Fruit fly (Drosophila melanogaster): ENCODE measurements around the gene CG17660.

Gene CG17660

dm6 chr2L:1727162-1727825 is 17.1 kb upstream of the CG17660 start:
- no peak for TF ChIP-seq noc (tag; optimal IDR thresholded peaks at IDR 0.05)

dm6 chr2L:1724592-1724940 is 14.3 kb upstream of the CG17660 start:
- TF ChIP-seq noc (tag; optimal IDR thresholded peaks at IDR 0.05): no peak

dm6 chr2L:1723937-1724591 is 13.8 kb upstream of the CG17660 start, which contains the start of gene Rim2:
Gene Rim2, minus strand, starts transcription at chr2L:1724388.
- no peak for TF ChIP-seq noc (tag; optimal IDR thresholded peaks at IDR 0.05)

- TF ChIP-seq noc (tag; optimal IDR thresholded peaks at IDR 0.05): no peak
Observed at dm6 chr2L:1723135-1723936, 13.1 kb upstream of the CG17660 start.

dm6 chr2L:1722260-1722659 is 12.0 kb upstream of the CG17660 start:
- no peak for TF ChIP-seq noc (tag; optimal IDR thresholded peaks at IDR 0.05)

dm6 chr2L:1720846-1721506 is 10.8 kb upstream of the CG17660 start:
- TF ChIP-seq noc (tag; optimal IDR thresholded peaks at IDR 0.05): peak; percentile 51

dm6 chr2L:1719971-1720370 is 9.8 kb upstream of the CG17660 start:
- TF ChIP-seq noc (tag; optimal IDR thresholded peaks at IDR 0.05): peak; percentile 61

- TF ChIP-seq noc (tag; optimal IDR thresholded peaks at IDR 0.05): no peak
Observed at dm6 chr2L:1717247-1717646, 7.0 kb upstream of the CG17660 start.

- TF ChIP-seq noc (tag; optimal IDR thresholded peaks at IDR 0.05): peak; percentile 60
Observed at dm6 chr2L:1715699-1716333, 5.6 kb upstream of the CG17660 start, which contains the start of gene frtz. Gene frtz, minus strand, starts transcription at chr2L:1715851.

dm6 chr2L:1709316-1709715 is 905 bp downstream of the CG17660 start:
- TF ChIP-seq noc (tag; optimal IDR thresholded peaks at IDR 0.05): no peak

- TF ChIP-seq noc (tag; optimal IDR thresholded peaks at IDR 0.05): no peak
Observed at dm6 chr2L:1708110-1708509, 2.1 kb downstream of the CG17660 start.

dm6 chr2L:1706961-1707360 is 3.3 kb downstream of the CG17660 start:
- TF ChIP-seq noc (tag; optimal IDR thresholded peaks at IDR 0.05): no peak

dm6 chr2L:1704746-1705145 is 5.5 kb downstream of the CG17660 start, which contains the start of gene cpb:
Gene cpb, plus strand, starts transcription at chr2L:1704902.
- no peak for TF ChIP-seq noc (tag; optimal IDR thresholded peaks at IDR 0.05)

dm6 chr2L:1696269-1696668 is 14.0 kb downstream of the CG17660 start:
- no peak for TF ChIP-seq noc (tag; optimal IDR thresholded peaks at IDR 0.05)

- TF ChIP-seq noc (tag; optimal IDR thresholded peaks at IDR 0.05): peak; percentile 24
Observed at dm6 chr2L:1692857-1693256, 17.4 kb downstream of the CG17660 start.
